Worm (Caenorhabditis elegans): ENCODE results near the gene F10G7.9.

The F10G7.9 gene

ce11 chrII:4693129-4693528 lies 13.2 kb downstream of the F10G7.9 start, which contains the start of gene F10G7.5 (continued):
- no peak for TF ChIP-seq mdl-1 (tag; optimal IDR thresholded peaks at IDR 0.05)
- no peak for TF ChIP-seq isw-1 (GFP tag; IDR thresholded peaks at IDR 0.05)
- TF ChIP-seq snu-23 (GFP tag; optimal IDR thresholded peaks at IDR 0.05) = peak; percentile 23
- TF ChIP-seq fos-1 (tag; optimal IDR thresholded peaks at IDR 0.05) = no peak
- TF ChIP-seq ztf-4 (tag; optimal IDR thresholded peaks at IDR 0.05) = no peak
- no peak for TF ChIP-seq efl-3 (GFP tag; optimal IDR thresholded peaks at IDR 0.05)
- TF ChIP-seq sptf-1 (tag; optimal IDR thresholded peaks at IDR 0.05) = no peak
- TF ChIP-seq unc-62 (GFP tag; optimal IDR thresholded peaks at IDR 0.05) = no peak
- TF ChIP-seq skn-1 (tag; optimal IDR thresholded peaks at IDR 0.05) = no peak
- TF ChIP-seq unc-98 (GFP tag; IDR thresholded peaks at IDR 0.05) = no peak
- no peak for TF ChIP-seq grh-1 (GFP tag; IDR thresholded peaks at IDR 0.05)
- no peak for TF ChIP-seq mef-2 (tag; optimal IDR thresholded peaks at IDR 0.05)
- no peak for TF ChIP-seq F16B12.6 (tag; optimal IDR thresholded peaks at IDR 0.05)
- TF ChIP-seq Y116A8C.19 (tag; optimal IDR thresholded peaks at IDR 0.05; ENCODE audit: borderline replicate concordance) = no peak
- TF ChIP-seq zag-1 (tag; optimal IDR thresholded peaks at IDR 0.05) = no peak
- TF ChIP-seq tbx-2 (tag; optimal IDR thresholded peaks at IDR 0.05) = no peak
- no peak for TF ChIP-seq nhr-237 (tag; optimal IDR thresholded peaks at IDR 0.05)
- TF ChIP-seq C16A3.4 (tag; optimal IDR thresholded peaks at IDR 0.05) = no peak
- peak; percentile 64 for TF ChIP-seq elt-2 (tag; optimal IDR thresholded peaks at IDR 0.05)
- no peak for TF ChIP-seq alr-1 (tag; optimal IDR thresholded peaks at IDR 0.05; ENCODE audit: borderline replicate concordance)
- TF ChIP-seq zip-4 (GFP tag; optimal IDR thresholded peaks at IDR 0.05) = no peak
- no peak for TF ChIP-seq nhr-20 (tag; optimal IDR thresholded peaks at IDR 0.05)
- TF ChIP-seq fkh-8 (tag; optimal IDR thresholded peaks at IDR 0.05) = no peak
- TF ChIP-seq rnt-1 (tag; optimal IDR thresholded peaks at IDR 0.05) = no peak
- no peak for TF ChIP-seq nhr-19 (GFP tag; conservative IDR thresholded peaks at IDR 0.05)
- no peak for TF ChIP-seq swsn-7 (tag; optimal IDR thresholded peaks at IDR 0.05)
- no peak for TF ChIP-seq nhr-77 (tag; optimal IDR thresholded peaks at IDR 0.05)
- no peak for TF ChIP-seq nhr-47 (tag; optimal IDR thresholded peaks at IDR 0.05)
- no peak for TF ChIP-seq ceh-8 (GFP tag; optimal IDR thresholded peaks at IDR 0.05)
- TF ChIP-seq tlp-1 (tag; optimal IDR thresholded peaks at IDR 0.05) = no peak
- TF ChIP-seq ces-1 (GFP tag; optimal IDR thresholded peaks at IDR 0.05) = no peak
- TF ChIP-seq unc-86 (tag; optimal IDR thresholded peaks at IDR 0.05) = no peak
- TF ChIP-seq vab-15 (tag; optimal IDR thresholded peaks at IDR 0.05) = no peak
- TF ChIP-seq lin-14 (GFP tag; optimal IDR thresholded peaks at IDR 0.05) = peak; percentile 67
- TF ChIP-seq unc-30 (tag; optimal IDR thresholded peaks at IDR 0.05) = no peak
- TF ChIP-seq xbp-1 (tag; optimal IDR thresholded peaks at IDR 0.05) = no peak
- peak; percentile 33 to 68 for TF ChIP-seq efl-1 (optimal IDR thresholded peaks at IDR 0.05)
- TF ChIP-seq efl-1 (GFP tag; optimal IDR thresholded peaks at IDR 0.05 in 1 of 2) = peak; percentile 17 to 92
- no peak for TF ChIP-seq snpc-4 (tag; optimal IDR thresholded peaks at IDR 0.05)
- no peak for TF ChIP-seq irx-1 (tag; optimal IDR thresholded peaks at IDR 0.05)
- TF ChIP-seq aly-2 (tag; optimal IDR thresholded peaks at IDR 0.05) = no peak
- TF ChIP-seq mab-9 (GFP tag; IDR thresholded peaks at IDR 0.05) = no peak
- peak in 2 of 3 experiments; percentile 11 to 34 for TF ChIP-seq dpl-1 (GFP tag; optimal IDR thresholded peaks at IDR 0.05)

- TF ChIP-seq nhr-47 (tag; optimal IDR thresholded peaks at IDR 0.05) (no peak), lin-35 (GFP tag; optimal IDR thresholded peaks at IDR 0.05) (no peak)
These were observed 16.8 kb downstream of the F10G7.9 start, which contains the start of gene F10G7.12 for ce11 chrII:4689477-4689876. Gene F10G7.12, plus strand, starts transcription at chrII:4689777.
